Worm (Caenorhabditis elegans): ENCODE measurements around the gene T25F10.4.

- no peak for TF ChIP-seq nhr-19 (GFP tag; conservative IDR thresholded peaks at IDR 0.05)
- TF ChIP-seq efl-1 (optimal IDR thresholded peaks at IDR 0.05), result no peak
- TF ChIP-seq efl-1 (GFP tag; optimal IDR thresholded peaks at IDR 0.05 in 1 of 2), result no peak
- TF ChIP-seq aly-2 (tag; optimal IDR thresholded peaks at IDR 0.05), result no peak
- TF ChIP-seq mdl-1 (tag; optimal IDR thresholded peaks at IDR 0.05), result no peak
These were observed 46.7 kb upstream of the T25F10.4 start, which contains the start of gene dmsr-16 for ce11 chrV:6808962-6809361.

Measured in whole organism, L1 larva.